Worm (Caenorhabditis elegans) whole organism, late embryonic: ENCODE measurements around the gene F52B10.3.
A peak's percentile ranks its signal among the peaks of the same experiment; 100 is the strongest.

ENCODE experiments used
- ama-1 ChIP-seq: fragments of 150-350 bp; optimal IDR thresholded peaks from 2 replicates; lab custom pipeline; 2014
- ceh-9 ChIP-seq: sonication (generic microtip); optimal IDR thresholded peaks from 2 replicates; lab custom pipeline; 2016; ENCODE audit warnings: mild to moderate bottlenecking, missing genetic modification characterization, inconsistent platforms, missing compliant biosample characterization
- fkh-10 ChIP-seq: fragments of 150-350 bp; optimal IDR thresholded peaks from 2 replicates; lab custom pipeline; 2014; ENCODE audit warnings: missing biosample characterization, missing genetic modification reagents, missing genetic modification characterization
- hlh-30 ChIP-seq: sonication (generic microtip); optimal IDR thresholded peaks from 2 replicates; lab custom pipeline; 2017; ENCODE audit warnings: antibody characterized with exemption, missing genetic modification characterization, missing compliant biosample characterization; ENCODE audit not compliant: insufficient read depth
- nfya-1 ChIP-seq: sonication (generic microtip); optimal IDR thresholded peaks from 2 replicates; lab custom pipeline; 2017; ENCODE audit warnings: missing genetic modification characterization, mild to moderate bottlenecking, missing compliant biosample characterization, antibody characterized with exemption, moderate library complexity
- nhr-11 ChIP-seq: fragments of 150-350 bp; optimal IDR thresholded peaks from 2 replicates; lab custom pipeline; 2014; ENCODE audit warnings: missing biosample characterization, missing genetic modification characterization
- pax-1 ChIP-seq: fragments of 150-350 bp; optimal IDR thresholded peaks from 2 replicates; lab custom pipeline; 2014; ENCODE audit warnings: missing biosample characterization, missing genetic modification characterization
- pqm-1 ChIP-seq: sonication (generic microtip); optimal IDR thresholded peaks from 2 replicates; lab custom pipeline; 2016; ENCODE audit warnings: missing genetic modification characterization, missing compliant biosample characterization
- rnt-1 ChIP-seq: sonication (generic microtip); optimal IDR thresholded peaks from 2 replicates; lab custom pipeline; 2016; ENCODE audit warnings: missing genetic modification characterization, missing compliant biosample characterization

DNA sequence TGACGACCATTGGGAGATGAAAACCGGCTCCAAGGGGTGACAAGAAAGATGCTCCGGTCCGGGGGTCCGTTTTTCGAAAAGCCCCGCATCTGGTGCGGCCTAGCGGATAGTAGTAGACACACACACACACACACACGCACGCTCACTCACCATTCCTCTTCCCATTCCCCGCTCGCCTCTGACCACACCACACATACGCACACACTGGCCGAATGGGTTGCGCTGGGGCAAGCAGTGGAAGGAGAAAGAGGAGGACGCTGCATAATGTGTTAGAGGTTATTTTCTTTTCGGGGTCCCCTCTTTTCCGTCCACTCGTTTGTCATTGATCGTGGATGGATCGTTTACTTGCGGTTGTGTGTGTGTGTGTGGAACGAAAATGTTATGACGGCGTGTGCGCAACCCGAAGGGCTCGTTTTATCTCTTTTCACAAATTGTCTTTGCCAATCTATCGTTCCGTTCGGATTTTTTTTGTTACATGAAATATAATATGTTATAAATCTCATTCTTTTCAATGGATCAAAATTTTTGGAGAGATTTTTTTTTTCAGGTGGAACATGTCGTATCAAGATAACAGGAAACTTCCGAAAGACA is 12.7 kb downstream of the F52B10.3 start, which contains the start of gene vang-1:
- TF ChIP-seq nhr-11 = no peak
- no peak for TF ChIP-seq pqm-1
- TF ChIP-seq pax-1 (tag; lab: Kevin White, UChicago) = no peak
- TF ChIP-seq ama-1 (lab: Kevin White, UChicago) = no peak
- TF ChIP-seq nfya-1 (tag; lab: Kevin White, UChicago) = peak; percentile 65
- TF ChIP-seq fkh-10 (GFP tag; lab: Kevin White, UChicago) = no peak
- TF ChIP-seq hlh-30 (tag; lab: Kevin White, UChicago) = no peak
- peak; percentile 92 for TF ChIP-seq rnt-1 (tag; lab: Kevin White, UChicago)
- peak; percentile 32 for TF ChIP-seq ceh-9
